Worm (Caenorhabditis elegans) whole organism, L4 larva: ENCODE results near the gene esyt-2.

Experiments used
- F37D6.2 ChIP-seq: sonication (generic microtip); optimal IDR thresholded peaks from 2 replicates; lab custom pipeline; 2016; ENCODE audit warnings: mild to moderate bottlenecking, missing genetic modification characterization, missing compliant biosample characterization
- R02D3.7 ChIP-seq: fragments of 150-350 bp; sonication (generic microtip); optimal IDR thresholded peaks from 3 replicates; lab custom pipeline; 2014; ENCODE audit warnings: missing biosample characterization, missing genetic modification characterization
- ceh-82 ChIP-seq: sonication (generic microtip); optimal IDR thresholded peaks from 2 replicates; lab custom pipeline; 2017; ENCODE audit warnings: missing biosample characterization, missing genetic modification characterization
- hlh-30 ChIP-seq: sonication (generic microtip); optimal IDR thresholded peaks from 2 replicates; lab custom pipeline; 2017; ENCODE audit warnings: antibody characterized with exemption, mild to moderate bottlenecking, missing genetic modification characterization, missing compliant biosample characterization; ENCODE audit not compliant: insufficient read depth
- nhr-237 ChIP-seq: sonication (generic microtip); optimal IDR thresholded peaks from 2 replicates; lab custom pipeline; 2017; ENCODE audit warnings: missing biosample characterization, missing genetic modification characterization
- nhr-28 ChIP-seq: fragments of 150-350 bp; optimal IDR thresholded peaks from 2 replicates; lab custom pipeline; 2014; ENCODE audit warnings: missing biosample characterization, missing genetic modification characterization
- nhr-48 ChIP-seq: sonication (generic microtip); optimal IDR thresholded peaks from 2 replicates; lab custom pipeline; 2016; ENCODE audit warnings: mild to moderate bottlenecking, missing genetic modification characterization, missing compliant biosample characterization
- zag-1 ChIP-seq: fragments of 150-350 bp; optimal IDR thresholded peaks from 2 replicates; lab custom pipeline; 2014; ENCODE audit warnings: missing biosample characterization, missing genetic modification characterization

ce11 chrIII:6245728-6246127 lies 15.0 kb upstream of the esyt-2 start, which contains the start of gene bcas-2:
- TF ChIP-seq R02D3.7 (tag; lab: Kevin White, UChicago) = no peak
- TF ChIP-seq zag-1 = no peak
- no peak for TF ChIP-seq hlh-30 (tag; lab: Kevin White, UChicago)
- no peak for TF ChIP-seq ceh-82 (tag; lab: Kevin White, UChicago)
- TF ChIP-seq F37D6.2 (tag; lab: Kevin White, UChicago) = no peak
- TF ChIP-seq nhr-48 (tag; lab: Kevin White, UChicago) = no peak
- no peak for TF ChIP-seq nhr-237
- TF ChIP-seq nhr-28 (tag; lab: Kevin White, UChicago) = no peak
